Worm (Caenorhabditis elegans) whole organism, early embryonic: ENCODE data around the gene nekl-3.

Experiments used
- B0310.2 ChIP-seq: sonication (generic microtip); optimal IDR thresholded peaks from 2 replicates; lab custom pipeline; 2016; ENCODE audit warnings: mild to moderate bottlenecking, missing genetic modification characterization, missing compliant biosample characterization
- ama-1 ChIP-seq: fragments of 150-350 bp; optimal IDR thresholded peaks from 2 replicates; lab custom pipeline; 2014
- ceh-13 ChIP-seq: fragments of 200-800 bp; sonication (Bioruptor generic); optimal IDR thresholded peaks from 2 replicates; lab custom pipeline; 2018; ENCODE audit warnings: mild to moderate bottlenecking, missing genetic modification characterization, missing compliant biosample characterization
- ceh-36 ChIP-seq: sonication (generic microtip); optimal IDR thresholded peaks from 2 replicates; lab custom pipeline; 2016; ENCODE audit warnings: missing genetic modification characterization, inconsistent platforms, missing compliant biosample characterization
- ets-7 ChIP-seq: sonication (generic microtip); optimal IDR thresholded peaks from 2 replicates; lab custom pipeline; 2016; ENCODE audit warnings: missing genotype, missing genetic modification characterization, missing compliant biosample characterization
- hmg-4 ChIP-seq: fragments of 200-800 bp; sonication (Bioruptor generic); optimal IDR thresholded peaks from 2 replicates; lab custom pipeline; 2018; ENCODE audit warnings: mild to moderate bottlenecking, missing genetic modification characterization, missing compliant biosample characterization
- hnd-1 ChIP-seq: sonication (generic microtip); optimal IDR thresholded peaks from 2 replicates; lab custom pipeline; 2016; ENCODE audit warnings: missing genetic modification characterization, missing compliant biosample characterization
- sea-1 ChIP-seq: fragments of 200-800 bp; sonication (Bioruptor generic); conservative IDR thresholded peaks from 2 replicates; pipeline ENCODE4 v1.3.6; 2022; ENCODE audit warnings: missing genetic modification characterization, missing compliant biosample characterization
- tbx-11 ChIP-seq: fragments of 200-800 bp; sonication (Bioruptor generic); IDR thresholded peaks from 2 replicates; pipeline ENCODE4 v1.3.6; 2022; ENCODE audit warnings: missing genetic modification characterization, missing compliant biosample characterization
- tbx-37 ChIP-seq: fragments of 200-800 bp; sonication (Bioruptor generic); conservative IDR thresholded peaks from 2 replicates; pipeline ENCODE4 v1.3.6; 2022; ENCODE audit warnings: missing genetic modification reagents, missing genetic modification characterization, missing compliant biosample characterization

DNA sequence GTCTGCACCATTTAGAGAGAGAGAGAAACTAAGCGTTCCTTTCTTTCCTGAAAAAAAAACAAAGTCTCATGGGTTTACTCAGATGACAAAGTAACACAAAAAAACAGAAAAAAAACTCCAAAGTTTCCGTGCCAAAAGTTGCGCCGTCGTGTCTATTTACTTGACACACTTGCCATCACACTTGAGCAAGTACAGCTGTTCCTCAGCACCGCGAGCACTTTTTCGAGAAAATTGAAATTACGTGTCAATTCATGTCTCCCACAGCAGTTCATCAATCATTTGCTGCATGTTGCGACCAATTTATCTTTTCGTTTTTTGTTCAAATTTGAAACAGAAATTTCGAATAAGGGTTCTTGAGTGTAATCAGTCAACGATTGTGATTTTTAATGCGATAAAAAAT is 45.2 kb upstream of the nekl-3 start:
- TF ChIP-seq hnd-1 (tag; lab: Kevin White, UChicago) = no peak
- TF ChIP-seq ceh-13 (GFP tag; lab: Kevin White, UChicago) = no peak
- TF ChIP-seq hmg-4 (GFP tag; lab: Kevin White, UChicago) = no peak
- TF ChIP-seq ama-1 (lab: Kevin White, UChicago) = no peak
- no peak for TF ChIP-seq ceh-36 (tag; lab: Kevin White, UChicago)
- TF ChIP-seq sea-1 (GFP tag; lab: Robert Waterston, UW) = no peak
- TF ChIP-seq tbx-11 = no peak
- no peak for TF ChIP-seq tbx-37
- TF ChIP-seq B0310.2 (tag; lab: Kevin White, UChicago) = no peak
- TF ChIP-seq ets-7 (tag; lab: Kevin White, UChicago) = no peak
